Fruit fly (Drosophila melanogaster) whole organism: Measurements from ENCODE around the gene CG42835.

ENCODE experiments used
- CG8478 ChIP-seq: fragments of >200 bp; optimal IDR thresholded peaks from 2 replicates; lab custom pipeline; 2018; ENCODE audit warnings: inconsistent platforms
- EcR ChIP-seq, 2 experiments: fragments of >200 bp; optimal IDR thresholded peaks; 2 replicates each; lab custom pipeline; 2017; ENCODE audit warnings: missing biosample characterization in 2 of 2, missing genetic modification characterization in 2 of 2, missing genetic modification reagents in 2 of 2
- pan ChIP-seq: fragments of >200 bp; optimal IDR thresholded peaks from 2 replicates; lab custom pipeline; 2017
- psq ChIP-seq: fragments of >200 bp; optimal IDR thresholded peaks from 2 replicates; lab custom pipeline; 2017
- usp ChIP-seq: fragments of >200 bp; optimal IDR thresholded peaks from 2 replicates; lab custom pipeline; 2017; ENCODE audit warnings: missing biosample characterization, missing genetic modification characterization, mixed read lengths

DNA sequence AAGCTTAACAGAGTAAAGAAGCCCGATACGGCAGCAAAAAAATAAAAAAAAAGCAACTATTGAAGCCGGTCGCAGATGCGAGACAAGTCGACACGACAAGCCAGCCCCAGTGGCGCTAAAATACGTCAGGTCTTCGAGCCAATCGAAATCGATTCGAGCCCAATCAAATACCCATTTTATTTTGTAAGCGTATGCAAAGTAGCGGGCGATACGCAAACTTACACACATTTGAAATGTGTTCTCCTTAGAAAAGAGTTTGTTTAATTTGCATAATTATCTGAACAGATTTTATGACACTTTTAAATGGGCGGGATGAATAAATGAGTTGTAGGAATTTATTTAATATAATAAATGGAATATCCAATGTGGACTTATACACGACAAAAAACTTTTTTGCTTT, 27.2 kb downstream of the CG42835 start:
- TF ChIP-seq CG8478 (lab: Kevin White, UChicago) = no peak
- no peak for TF ChIP-seq psq (lab: Kevin White, UChicago)
- TF ChIP-seq pan = no peak
- TF ChIP-seq usp (GFP tag; lab: Kevin White, UChicago) = no peak
- TF ChIP-seq EcR (GFP tag; optimal IDR thresholded peaks at IDR 0.05; lab: Kevin White, UChicago) = no peak
